Worm (Caenorhabditis elegans): Measurements from ENCODE around the gene srh-178.

DNA sequence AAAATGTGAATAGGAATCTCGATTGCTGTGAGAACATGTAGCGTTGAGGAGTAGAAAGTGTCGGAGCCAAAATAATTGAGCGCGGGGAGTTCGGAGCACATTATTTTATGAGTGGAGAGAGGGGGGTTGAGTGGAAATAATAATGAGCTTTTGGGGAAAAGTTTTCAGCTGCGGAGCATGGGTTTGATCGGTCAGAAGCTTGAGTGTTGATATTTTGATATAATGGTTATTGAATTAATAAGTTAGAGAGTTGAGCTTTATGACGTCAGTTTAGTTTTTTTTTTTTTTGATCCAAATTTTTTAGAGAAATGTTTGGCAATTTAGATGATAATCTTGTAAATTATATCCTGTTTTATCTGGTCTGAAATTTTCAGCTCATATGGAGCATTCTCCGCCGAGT, at the start of gene srh-178:
- no peak for TF ChIP-seq C17E4.6 (GFP tag; IDR thresholded peaks at IDR 0.05)
- TF ChIP-seq chd-7 (tag; optimal IDR thresholded peaks at IDR 0.05), result no peak
- no peak for TF ChIP-seq pha-4 (tag; optimal IDR thresholded peaks at IDR 0.05)
- TF ChIP-seq nfya-2 (GFP tag; IDR thresholded peaks at IDR 0.05), result no peak
- no peak for TF ChIP-seq die-1 (tag; optimal IDR thresholded peaks at IDR 0.05)
- TF ChIP-seq lin-35 (GFP tag; optimal IDR thresholded peaks at IDR 0.05), result no peak
- no peak for TF ChIP-seq ztf-28 (GFP tag; IDR thresholded peaks at IDR 0.05)
- TF ChIP-seq unc-62 (GFP tag; optimal IDR thresholded peaks at IDR 0.05), result no peak
- no peak for TF ChIP-seq zfh-2 (GFP tag; conservative IDR thresholded peaks at IDR 0.05)
- no peak for TF ChIP-seq mxl-1 (tag; optimal IDR thresholded peaks at IDR 0.05)
- TF ChIP-seq ama-1 (optimal IDR thresholded peaks at IDR 0.05), result no peak
- no peak for TF ChIP-seq ama-1 (GFP tag; optimal IDR thresholded peaks at IDR 0.05)

All from whole organism, young adult.